Fruit fly (Drosophila melanogaster): Measurements from ENCODE around the gene Cpr30B.

Gene Cpr30B

DNA sequence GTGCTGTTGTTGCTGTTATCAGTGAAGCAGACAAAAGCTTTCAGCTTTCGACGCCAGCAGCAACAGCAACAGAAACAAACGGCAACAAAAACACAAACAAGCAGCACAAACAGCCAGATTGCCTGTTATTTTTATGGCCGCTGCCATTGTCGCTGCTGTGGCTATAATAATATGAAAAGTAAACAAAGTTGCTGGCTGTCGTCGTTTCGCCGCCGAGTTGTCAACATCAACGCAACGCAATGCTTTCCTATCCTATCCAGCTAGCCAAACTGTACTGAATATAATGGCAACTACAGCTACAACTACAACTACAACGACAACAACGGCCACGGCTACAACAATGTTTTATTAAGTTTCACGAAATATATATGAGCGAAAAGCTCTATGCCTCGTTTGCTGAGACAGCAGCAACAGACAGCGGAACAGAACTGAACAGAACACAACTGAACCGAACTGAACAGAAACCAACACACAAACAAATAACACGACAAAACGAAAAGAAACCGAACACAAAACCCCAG, 28.1 kb downstream of the Cpr30B start:
- TF ChIP-seq CG8301 (tag; optimal IDR thresholded peaks at IDR 0.05) (no peak), CG10348 (GFP tag; IDR thresholded peaks at IDR 0.05) (no peak), fd96Ca (GFP tag; IDR thresholded peaks at IDR 0.05) (no peak), Ets98B (GFP tag; IDR thresholded peaks at IDR 0.05) (peak; percentile 29; the same call in 1 of the 2 replicates), CG8159 (tag; optimal IDR thresholded peaks at IDR 0.05) (no peak), Pif1B (GFP tag; optimal IDR thresholded peaks at IDR 0.05) (no peak), CG9948 (tag; optimal IDR thresholded peaks at IDR 0.05) (no peak), CG4496 (GFP tag; IDR thresholded peaks at IDR 0.05) (0 out of 3 replicates have a peak, but pooled peaks have one; percentile 21), CG34367 (tag; optimal IDR thresholded peaks at IDR 0.05) (no peak), CG12605 (GFP tag; IDR thresholded peaks at IDR 0.05) (no peak), rn (GFP tag; IDR thresholded peaks at IDR 0.05) (no peak), Pif1A (GFP tag; optimal IDR thresholded peaks at IDR 0.05) (peak; percentile 35), CG17806 (tag; optimal IDR thresholded peaks at IDR 0.05) (no peak)

DNA sequence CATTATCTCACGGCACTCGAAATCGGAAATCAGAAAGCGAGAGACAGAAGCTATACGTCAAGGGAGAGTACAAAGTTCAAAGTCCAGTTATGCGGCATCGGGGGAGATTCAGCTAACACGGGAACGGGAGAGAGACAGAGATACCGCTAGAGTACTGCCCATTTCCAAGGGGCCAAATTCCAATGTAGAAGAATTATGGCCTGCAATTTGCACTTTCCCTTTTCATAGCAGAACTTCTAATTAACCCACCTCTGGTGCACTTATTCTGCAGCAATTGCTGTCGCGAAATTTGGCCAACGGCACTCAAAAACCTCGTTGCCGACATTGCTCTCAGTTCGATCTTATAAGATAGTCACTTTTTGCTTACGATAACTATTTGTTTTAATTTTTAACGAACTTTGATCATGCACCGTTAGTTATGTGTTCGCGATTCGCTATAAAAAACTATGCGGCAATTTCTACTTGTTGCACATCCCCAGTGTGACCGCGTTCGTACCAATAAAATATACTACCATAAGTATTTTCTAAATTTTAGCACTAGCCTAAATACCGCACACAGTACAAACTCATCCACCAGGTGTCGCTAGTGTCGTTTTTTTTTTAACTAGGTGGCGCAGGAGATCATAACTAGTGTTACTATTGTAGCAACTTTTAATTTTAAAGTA, 33.7 kb downstream of the Cpr30B start, which contains the start of gene Mtpalpha:
TSS of gene Mtpalpha (minus strand) at position 501 of the 665 bp plus-strand sequence.
- TF ChIP-seq gl (tag; optimal IDR thresholded peaks at IDR 0.05) (peak; percentile 99), CG34367 (tag; optimal IDR thresholded peaks at IDR 0.05) (peak; percentile 87), CG14655 (GFP tag; optimal IDR thresholded peaks at IDR 0.05) (peak; percentile 95), CG10348 (GFP tag; IDR thresholded peaks at IDR 0.05) (no peak), CG17806 (tag; optimal IDR thresholded peaks at IDR 0.05) (peak; percentile 75), CG8159 (tag; optimal IDR thresholded peaks at IDR 0.05) (peak; percentile 80), CG12605 (GFP tag; IDR thresholded peaks at IDR 0.05) (peak; percentile 95), EcR (GFP tag; optimal IDR thresholded peaks at IDR 0.05) (peak; percentile 33), CG8301 (tag; optimal IDR thresholded peaks at IDR 0.05) (peak; percentile 95), Ets98B (GFP tag; IDR thresholded peaks at IDR 0.05) (peak; percentile 92), Snoo (tag; optimal IDR thresholded peaks at IDR 0.05) (peak; percentile 93), CG15710 (tag; optimal IDR thresholded peaks at IDR 0.05) (peak; percentile 68), CG9948 (tag; optimal IDR thresholded peaks at IDR 0.05) (peak; percentile 68), Pif1B (GFP tag; optimal IDR thresholded peaks at IDR 0.05) (peak; percentile 91), CG32121 (GFP tag; IDR thresholded peaks at IDR 0.05) (peak; percentile 88), CG13204 (GFP tag; optimal IDR thresholded peaks at IDR 0.05) (peak; percentile 99), fd96Ca (GFP tag; IDR thresholded peaks at IDR 0.05) (peak; percentile 85), D1 (tag; optimal IDR thresholded peaks at IDR 0.05) (peak; percentile 13), Pif1A (GFP tag; optimal IDR thresholded peaks at IDR 0.05) (peak; percentile 95), rn (GFP tag; IDR thresholded peaks at IDR 0.05) (peak; percentile 43; the same call in 1 of the 2 replicates), CG4496 (GFP tag; IDR thresholded peaks at IDR 0.05) (peak; percentile 96)

DNA sequence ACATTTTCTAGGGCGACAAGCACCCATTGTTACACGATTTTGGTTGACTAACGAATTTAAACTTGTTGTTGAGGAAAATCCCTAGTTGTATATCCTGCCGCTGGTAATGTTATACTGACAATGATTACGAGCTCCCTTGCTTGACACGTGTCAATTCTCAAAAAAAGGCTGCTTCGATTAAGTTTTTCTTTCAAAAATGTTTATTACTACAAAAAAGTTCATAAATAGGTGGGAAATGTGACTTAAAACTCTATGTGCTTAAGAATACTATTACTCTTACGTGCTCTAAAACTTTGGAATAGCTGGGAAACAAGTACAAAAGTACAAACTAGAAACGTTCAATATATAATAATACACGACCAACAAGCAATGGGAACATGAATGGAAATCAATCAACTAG, 36.9 kb downstream of the Cpr30B start, which contains the start of gene CG31709:
TSS of gene CG31709 (minus strand) at position 101 of the 400 bp plus-strand sequence.
- TF ChIP-seq EcR (GFP tag; optimal IDR thresholded peaks at IDR 0.05) = no peak
- no peak for TF ChIP-seq CG12605 (GFP tag; IDR thresholded peaks at IDR 0.05)
- no peak for TF ChIP-seq CG14655 (GFP tag; optimal IDR thresholded peaks at IDR 0.05)
- no peak for TF ChIP-seq fd96Ca (GFP tag; IDR thresholded peaks at IDR 0.05)
- no peak for TF ChIP-seq CG4496 (GFP tag; IDR thresholded peaks at IDR 0.05)
- no peak for TF ChIP-seq CG10348 (GFP tag; IDR thresholded peaks at IDR 0.05)
- no peak for TF ChIP-seq CG8159 (tag; optimal IDR thresholded peaks at IDR 0.05)
- no peak for TF ChIP-seq CG34367 (tag; optimal IDR thresholded peaks at IDR 0.05)
- TF ChIP-seq Ets98B (GFP tag; IDR thresholded peaks at IDR 0.05) = no peak
- no peak for TF ChIP-seq Pif1B (GFP tag; optimal IDR thresholded peaks at IDR 0.05)
- TF ChIP-seq CG17806 (tag; optimal IDR thresholded peaks at IDR 0.05) = no peak
- no peak for TF ChIP-seq CG8301 (tag; optimal IDR thresholded peaks at IDR 0.05)
- TF ChIP-seq Pif1A (GFP tag; optimal IDR thresholded peaks at IDR 0.05) = no peak

DNA sequence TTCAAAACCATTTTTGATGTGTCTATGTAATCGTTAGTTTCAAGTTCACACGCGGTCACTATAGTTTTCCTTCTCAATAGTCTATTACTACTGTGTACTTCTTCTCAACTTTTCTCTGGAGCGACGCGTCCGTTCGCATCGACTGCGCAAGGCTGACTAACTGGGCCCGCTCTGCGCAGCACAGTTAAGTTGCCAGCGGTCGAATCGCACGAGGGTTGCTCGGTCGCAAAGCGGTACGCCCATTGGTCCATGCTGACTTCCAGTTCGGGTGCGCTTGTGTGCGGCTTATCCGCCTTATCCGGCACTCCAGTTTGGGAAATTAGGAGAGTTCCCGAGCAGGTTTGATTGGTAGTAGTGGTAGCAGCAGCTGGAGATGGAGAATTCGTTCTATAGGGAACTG, 38.9 kb downstream of the Cpr30B start, which contains the start of gene gcm:
TSS of gene gcm (minus strand) at position 164 of the 400 bp plus-strand sequence.
- no peak for TF ChIP-seq CG15710 (tag; optimal IDR thresholded peaks at IDR 0.05)
- TF ChIP-seq CG8301 (tag; optimal IDR thresholded peaks at IDR 0.05) = no peak
- TF ChIP-seq gl (tag; optimal IDR thresholded peaks at IDR 0.05) = no peak
- TF ChIP-seq rn (GFP tag; IDR thresholded peaks at IDR 0.05) = no peak
- no peak for TF ChIP-seq CG4496 (GFP tag; IDR thresholded peaks at IDR 0.05)
- TF ChIP-seq Pif1B (GFP tag; optimal IDR thresholded peaks at IDR 0.05) = no peak
- TF ChIP-seq Pif1A (GFP tag; optimal IDR thresholded peaks at IDR 0.05) = no peak
- no peak for TF ChIP-seq CG12605 (GFP tag; IDR thresholded peaks at IDR 0.05)
- TF ChIP-seq fd96Ca (GFP tag; IDR thresholded peaks at IDR 0.05) = no peak
- no peak for TF ChIP-seq CG34367 (tag; optimal IDR thresholded peaks at IDR 0.05)
- TF ChIP-seq CG13204 (GFP tag; optimal IDR thresholded peaks at IDR 0.05) = no peak
- no peak for TF ChIP-seq D1 (tag; optimal IDR thresholded peaks at IDR 0.05)
- TF ChIP-seq CG8159 (tag; optimal IDR thresholded peaks at IDR 0.05) = no peak
- no peak for TF ChIP-seq CG9948 (tag; optimal IDR thresholded peaks at IDR 0.05)
- no peak for TF ChIP-seq Ets98B (GFP tag; IDR thresholded peaks at IDR 0.05)

DNA sequence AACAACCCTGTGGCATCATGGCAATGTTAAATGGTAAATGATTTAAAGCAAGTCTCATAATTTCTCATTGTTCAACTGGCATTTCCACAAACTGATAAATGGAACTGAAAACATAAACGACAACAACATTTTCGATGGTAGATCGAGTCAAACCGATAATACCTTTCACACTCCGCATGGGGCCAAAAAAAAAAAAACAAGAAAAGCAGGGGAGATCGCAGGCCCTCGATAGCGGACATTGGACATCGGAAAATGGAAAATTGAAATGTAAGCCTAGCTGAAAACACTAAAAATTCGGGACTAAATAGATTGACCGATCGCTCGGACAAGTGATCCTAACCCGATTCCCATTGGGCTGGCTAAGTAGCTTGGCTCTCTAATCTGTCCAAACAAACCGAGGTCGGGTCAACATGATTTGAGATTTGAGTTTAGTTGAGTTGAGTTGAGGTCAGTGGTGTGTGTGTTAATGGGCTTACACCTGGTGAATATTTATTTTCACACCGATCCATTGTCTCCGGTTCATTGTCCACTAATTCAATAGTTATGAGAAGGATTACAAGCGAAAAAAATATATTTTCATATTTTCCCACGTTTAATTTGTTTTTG, 41.5 kb downstream of the Cpr30B start:
- TF ChIP-seq CG8301 (tag; optimal IDR thresholded peaks at IDR 0.05) (no peak), gl (tag; optimal IDR thresholded peaks at IDR 0.05) (no peak), CG34367 (tag; optimal IDR thresholded peaks at IDR 0.05) (no peak), Snoo (tag; optimal IDR thresholded peaks at IDR 0.05) (no peak), CG12605 (GFP tag; IDR thresholded peaks at IDR 0.05) (no peak), CG17806 (tag; optimal IDR thresholded peaks at IDR 0.05) (no peak), Pif1A (GFP tag; optimal IDR thresholded peaks at IDR 0.05) (no peak), Ets98B (GFP tag; IDR thresholded peaks at IDR 0.05) (no peak), CG10348 (GFP tag; IDR thresholded peaks at IDR 0.05) (no peak), CG15710 (tag; optimal IDR thresholded peaks at IDR 0.05) (no peak), Pif1B (GFP tag; optimal IDR thresholded peaks at IDR 0.05) (no peak), CG4496 (GFP tag; IDR thresholded peaks at IDR 0.05) (no peak), EcR (GFP tag; optimal IDR thresholded peaks at IDR 0.05) (no peak), fd96Ca (GFP tag; IDR thresholded peaks at IDR 0.05) (no peak), CG14655 (GFP tag; optimal IDR thresholded peaks at IDR 0.05) (no peak), CG9948 (tag; optimal IDR thresholded peaks at IDR 0.05) (no peak), CG32121 (GFP tag; IDR thresholded peaks at IDR 0.05) (no peak), rn (GFP tag; IDR thresholded peaks at IDR 0.05) (no peak)

All from whole organism, pupa.